Worm (Caenorhabditis elegans): ENCODE measurements around the gene Y71H2B.8.
"Not testable (repeated sequence)": the region's sequence is repeated elsewhere in the genome, so short reads cannot be mapped to it uniquely, and the experiment has no call there.

Y71H2B.8 gene

DNA sequence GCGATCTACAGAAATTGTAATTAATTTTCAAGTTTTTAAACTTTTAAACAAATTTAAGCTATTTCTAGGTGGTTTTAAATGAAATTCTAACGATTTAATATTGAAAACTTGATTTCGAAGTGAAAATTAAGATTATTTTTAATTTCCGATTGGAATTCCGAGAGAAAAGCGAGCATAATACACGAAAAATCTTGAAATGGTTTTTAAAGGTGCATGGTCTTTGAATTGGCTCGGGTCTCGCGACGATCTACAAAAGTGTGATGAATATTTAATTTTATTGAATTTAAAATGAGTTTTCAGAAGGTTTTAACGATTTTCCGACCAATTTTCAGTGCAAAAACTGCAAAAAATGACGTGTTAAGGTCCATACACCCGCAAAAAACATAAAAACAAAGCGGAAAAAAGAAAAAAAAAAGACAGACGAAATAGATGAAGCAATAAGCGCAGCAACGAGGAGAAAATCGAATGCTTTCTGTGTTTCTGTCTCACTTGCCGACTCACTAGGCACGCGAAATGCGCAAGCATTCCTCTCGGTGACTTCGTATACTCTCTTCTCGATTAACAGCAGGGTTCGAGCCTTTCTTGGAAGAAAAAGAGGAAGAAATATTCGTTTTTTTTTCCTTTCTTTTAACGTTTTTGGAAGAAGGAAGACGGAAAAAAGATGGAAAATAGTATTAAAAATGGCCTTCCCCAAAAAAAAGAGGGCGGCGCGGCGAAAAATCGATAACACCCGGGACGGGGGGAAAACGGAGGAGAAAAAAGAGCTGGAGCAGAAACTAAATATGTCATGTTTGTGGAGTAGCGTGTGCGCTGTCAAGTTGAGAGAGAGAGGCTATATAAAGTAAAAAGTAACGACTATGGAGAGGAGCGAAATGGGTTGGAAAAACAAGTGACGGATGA, 2.5 kb upstream of the Y71H2B.8 start:
- no peak for TF ChIP-seq unc-62 (GFP tag; optimal IDR thresholded peaks at IDR 0.05)

DNA sequence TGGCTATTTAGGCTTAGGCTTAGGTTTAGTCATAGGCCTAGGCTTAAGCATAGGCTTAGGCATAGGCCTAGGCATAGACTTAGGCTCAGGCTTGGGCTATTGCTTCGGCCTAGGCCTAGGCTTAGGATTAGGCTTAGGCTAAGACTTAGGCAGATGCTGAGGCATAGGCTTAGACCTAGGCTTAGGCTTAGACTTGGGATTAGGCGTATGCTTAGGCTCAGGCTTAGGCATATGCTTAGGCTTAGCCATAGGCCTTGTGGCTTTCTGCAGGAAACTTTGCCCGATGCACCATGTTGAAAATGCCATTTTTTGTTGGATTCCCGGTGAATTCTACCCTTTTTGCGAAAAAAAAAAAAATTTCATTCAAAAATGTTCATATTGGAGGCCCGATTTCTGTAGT, 1.1 kb upstream of the Y71H2B.8 start:
- no peak for TF ChIP-seq unc-62 (GFP tag; optimal IDR thresholded peaks at IDR 0.05)

DNA sequence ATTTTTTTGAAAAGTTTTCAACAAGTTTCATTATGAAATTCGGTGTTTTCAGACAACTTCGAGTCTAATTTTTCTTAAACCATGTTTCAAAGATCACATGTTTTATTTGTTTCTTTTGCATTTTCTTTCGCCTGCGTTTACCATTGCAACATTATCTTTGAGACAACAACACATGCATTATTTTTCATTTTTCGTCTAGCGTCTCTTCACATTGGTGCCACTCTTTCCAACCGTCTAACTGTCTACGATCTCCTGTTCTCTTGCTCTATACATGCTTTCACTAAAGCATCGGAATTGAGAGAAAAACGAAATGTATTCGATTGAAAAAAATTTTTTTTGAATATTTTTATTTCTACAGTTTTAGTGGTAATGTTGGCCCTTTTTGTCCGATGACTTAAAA, 530 bp upstream of the Y71H2B.8 start:
- TF ChIP-seq unc-62 (GFP tag; optimal IDR thresholded peaks at IDR 0.05): no peak

DNA sequence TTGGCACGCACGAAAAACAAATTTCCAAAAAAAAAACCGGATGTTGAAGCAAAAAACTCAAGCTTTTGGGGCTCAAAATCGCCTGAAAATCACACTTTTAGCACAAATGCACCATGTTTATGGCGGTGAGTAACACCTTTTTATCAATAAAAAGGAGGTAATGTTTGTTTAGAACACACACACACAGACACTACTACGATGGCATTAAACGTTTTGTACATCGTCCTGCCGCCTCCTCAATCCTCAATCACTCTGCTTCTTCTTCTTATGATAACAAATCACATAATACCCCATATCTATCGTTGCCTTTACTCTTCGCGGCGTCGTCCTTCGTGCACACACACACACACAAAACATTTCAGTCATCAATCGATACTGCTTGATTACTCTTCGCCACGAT, 7.1 kb downstream of the Y71H2B.8 start, which contains the start of gene gpa-17:
Gene gpa-17, plus strand, starts transcription at position 363 of the 400 bp plus-strand sequence.
- TF ChIP-seq unc-62 (GFP tag; optimal IDR thresholded peaks at IDR 0.05): no peak

DNA sequence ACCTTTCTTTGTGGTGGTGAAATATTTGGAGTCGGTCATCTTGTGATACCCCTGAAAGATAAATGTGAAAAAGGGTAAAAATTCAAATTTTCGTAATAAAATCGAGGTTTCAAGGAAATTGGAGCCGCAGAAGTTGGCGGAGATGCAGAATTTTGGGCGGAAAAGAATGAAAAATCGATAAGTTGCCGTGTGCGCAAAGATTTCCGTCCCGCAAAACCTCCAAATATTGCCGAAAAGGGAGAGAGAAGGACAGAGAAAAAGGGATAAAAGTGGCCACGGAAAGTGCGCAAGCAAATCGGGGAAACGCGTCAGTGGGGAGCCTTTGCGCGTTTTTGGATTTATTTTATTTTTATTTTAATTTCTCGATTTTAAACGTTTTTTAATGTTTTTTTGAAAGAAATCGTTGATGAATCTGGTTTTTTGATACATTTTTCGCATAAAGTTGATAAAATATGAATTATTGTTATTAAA, 17.9 kb downstream of the Y71H2B.8 start, which contains the start of gene apb-1:
Gene apb-1, minus strand, starts transcription at position 51 of the 471 bp plus-strand sequence.
- no peak for TF ChIP-seq unc-62 (GFP tag; optimal IDR thresholded peaks at IDR 0.05)

DNA sequence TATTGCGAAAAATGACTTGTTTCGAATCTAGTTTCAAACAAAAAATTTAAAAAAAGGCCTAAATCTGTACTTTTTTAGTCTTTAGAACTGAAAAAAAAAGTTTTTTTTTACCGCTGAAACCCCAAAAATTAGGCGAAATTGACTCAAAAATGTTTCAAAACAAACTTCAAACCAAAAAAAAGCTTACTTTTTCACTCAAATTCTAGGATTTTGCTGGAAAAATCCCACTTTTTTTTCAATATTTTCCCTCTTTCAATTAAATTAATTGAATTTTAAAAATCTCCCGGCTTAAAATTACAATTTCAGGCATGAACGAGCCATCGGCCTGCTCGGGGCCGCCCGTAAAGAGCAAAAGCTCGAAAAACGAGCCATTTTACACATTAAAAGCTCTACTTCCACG, 18.7 kb downstream of the Y71H2B.8 start, which contains the start of gene mdt-19:
Gene mdt-19, plus strand, starts transcription at position 301 of the 400 bp plus-strand sequence.
- TF ChIP-seq unc-62 (GFP tag; optimal IDR thresholded peaks at IDR 0.05): no peak

DNA sequence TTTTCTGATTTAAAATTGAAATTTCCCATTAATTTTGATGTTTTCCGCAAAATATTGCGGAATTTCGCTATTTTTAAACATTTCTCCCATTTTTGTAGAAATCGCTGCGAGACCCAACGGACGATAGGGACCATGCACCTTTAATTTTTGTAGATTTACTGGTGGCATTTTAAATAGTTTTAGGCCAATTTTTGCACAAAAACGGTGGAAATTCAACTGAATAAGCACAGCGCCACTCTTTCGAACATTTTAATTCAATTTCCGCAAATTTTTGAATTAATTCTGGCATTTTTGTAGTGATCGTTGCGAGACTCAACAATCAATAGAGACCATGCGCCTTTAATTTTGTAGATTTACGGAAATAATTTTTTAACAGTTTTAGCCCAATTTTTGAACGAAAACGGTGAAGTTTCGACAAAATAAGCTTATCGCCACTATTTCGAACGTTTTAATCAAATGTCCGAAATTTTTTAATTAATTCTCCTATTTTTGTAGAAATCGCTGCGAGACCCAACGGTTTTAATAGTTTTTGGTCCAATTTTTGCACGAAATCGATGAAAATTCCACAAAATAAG, 19.5 kb downstream of the Y71H2B.8 start:
- TF ChIP-seq unc-62 (GFP tag; optimal IDR thresholded peaks at IDR 0.05): no peak

DNA sequence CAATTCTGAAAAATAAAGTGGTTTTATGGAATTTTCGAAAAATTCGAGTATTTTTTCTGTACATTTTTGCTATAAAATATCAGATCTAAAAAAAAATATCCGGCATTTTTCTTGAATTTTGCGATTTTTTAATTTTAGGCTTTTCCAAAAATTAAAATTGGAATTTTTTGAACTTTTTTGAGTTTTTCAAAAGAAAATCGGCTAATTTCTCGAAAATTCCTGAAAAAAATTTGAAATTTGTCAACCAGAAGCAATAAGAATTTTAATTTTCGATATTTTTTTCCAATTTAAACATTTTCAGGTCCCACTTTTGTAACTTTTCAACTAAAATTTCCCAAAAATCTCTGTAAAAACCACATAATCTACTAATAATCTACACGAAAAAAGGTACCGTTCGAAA, 24.6 kb downstream of the Y71H2B.8 start, which contains the start of gene Y71H2B.11:
Gene Y71H2B.11, plus strand, starts transcription at position 301 of the 400 bp plus-strand sequence.
- TF ChIP-seq unc-62 (GFP tag; optimal IDR thresholded peaks at IDR 0.05): no peak

DNA sequence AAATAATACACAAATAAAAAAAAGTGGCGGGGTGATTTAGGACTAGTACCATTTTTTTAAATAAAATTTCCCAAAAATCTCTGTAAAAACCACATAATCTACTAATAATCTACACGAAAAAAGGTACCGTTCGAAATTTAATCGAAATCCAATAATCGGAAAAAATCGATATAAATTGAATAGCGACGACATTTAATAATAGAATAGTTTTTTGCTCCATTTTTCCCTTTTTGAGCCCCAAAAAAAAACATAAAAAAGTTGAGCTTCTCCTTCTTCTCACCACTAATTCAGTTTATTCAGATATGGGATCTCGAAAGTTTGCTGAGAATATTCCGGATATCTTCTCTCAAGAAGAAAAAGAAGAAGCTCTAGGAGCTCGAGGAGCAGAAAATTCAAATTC, 28.6 kb downstream of the Y71H2B.8 start, which contains the start of gene Y71H2B.5:
Gene Y71H2B.5, plus strand, starts transcription at position 301 of the 400 bp plus-strand sequence.
- TF ChIP-seq unc-62 (GFP tag; optimal IDR thresholded peaks at IDR 0.05): not testable (repeated sequence)

DNA sequence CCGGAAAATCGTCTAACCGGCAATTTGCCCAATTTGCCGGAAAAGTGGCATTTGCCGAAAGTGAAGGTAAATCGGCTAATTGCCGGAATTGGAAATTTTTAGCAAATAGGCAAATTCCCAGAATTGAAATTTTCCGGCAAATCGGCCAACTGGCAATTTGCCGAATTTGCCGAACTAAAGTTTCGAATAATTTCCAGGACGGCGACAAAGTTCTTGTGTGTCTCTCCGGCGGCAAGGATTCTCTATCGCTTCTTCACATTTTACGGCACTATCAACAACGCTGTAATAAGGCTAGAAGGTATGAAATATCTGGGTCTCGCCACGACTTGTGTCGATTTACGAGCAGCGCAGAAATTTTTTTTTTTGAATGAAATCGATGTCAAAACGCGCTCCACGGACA, 37.1 kb downstream of the Y71H2B.8 start:
- TF ChIP-seq unc-62 (GFP tag; optimal IDR thresholded peaks at IDR 0.05): no peak

DNA sequence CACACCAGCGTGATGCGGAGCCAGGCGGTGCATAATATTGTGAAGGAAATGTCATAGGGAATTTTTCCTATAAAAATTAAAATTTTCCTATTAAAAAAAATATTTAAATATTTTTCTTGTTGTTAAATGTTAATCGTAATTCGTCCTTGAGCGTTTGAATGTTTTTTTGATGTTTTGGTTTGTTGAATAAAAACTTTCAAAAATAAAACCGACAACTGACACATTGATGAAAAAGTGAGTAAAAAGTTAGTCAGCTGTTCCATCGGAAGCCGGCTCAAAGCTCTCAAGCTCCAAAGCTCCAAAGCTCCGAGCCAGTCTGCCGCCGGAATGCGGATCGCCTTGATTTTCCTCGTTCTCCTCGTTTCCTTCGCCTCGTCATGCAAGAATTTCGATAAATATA, 39.6 kb downstream of the Y71H2B.8 start, which contains the start of gene Y71H2B.4:
Gene Y71H2B.4, plus strand, starts transcription at position 301 of the 400 bp plus-strand sequence.
- no peak for TF ChIP-seq unc-62 (GFP tag; optimal IDR thresholded peaks at IDR 0.05)

DNA sequence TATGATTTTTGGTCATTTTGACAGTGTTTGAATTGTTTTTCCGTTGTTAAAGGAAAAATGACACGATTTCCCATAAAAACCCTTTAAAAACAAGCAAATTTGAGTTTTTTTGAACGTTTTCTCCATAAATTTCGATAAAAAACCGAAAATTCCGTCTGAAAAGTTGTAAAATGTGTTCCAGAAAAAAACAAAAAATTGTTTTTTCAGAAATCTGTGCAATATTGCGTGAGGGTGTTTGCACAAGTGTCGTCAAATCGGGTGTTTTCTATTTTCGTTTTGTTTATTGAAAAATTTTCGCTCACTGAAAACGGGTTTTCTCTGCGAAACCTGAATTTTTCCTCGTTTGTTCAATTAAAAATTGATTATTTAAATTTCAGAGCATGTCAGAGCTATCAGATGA, 40.5 kb downstream of the Y71H2B.8 start, which contains the start of gene ppfr-4:
Gene ppfr-4, plus strand, starts transcription at position 378 of the 400 bp plus-strand sequence.
- TF ChIP-seq unc-62 (GFP tag; optimal IDR thresholded peaks at IDR 0.05): no peak

DNA sequence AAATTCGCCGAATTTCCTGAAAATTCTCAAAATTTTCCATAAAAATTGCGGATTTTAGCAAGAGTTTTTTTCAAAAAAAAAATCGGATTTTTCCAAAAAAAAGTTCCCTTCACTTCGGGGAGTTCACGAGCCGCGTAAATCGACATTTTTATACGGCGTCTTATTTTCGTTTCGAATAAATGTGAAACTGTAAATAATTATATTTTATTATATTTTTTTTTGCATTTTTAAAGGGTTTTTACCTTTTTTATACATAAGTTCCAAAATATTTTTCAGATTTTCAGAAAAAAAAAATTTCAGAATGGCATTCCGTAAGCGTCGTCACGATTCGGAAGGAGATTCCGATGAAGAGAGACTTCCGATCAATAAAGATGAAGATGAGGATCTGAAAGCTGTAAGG, 43.8 kb downstream of the Y71H2B.8 start, which contains the start of gene Y71H2B.2:
Gene Y71H2B.2, plus strand, starts transcription at position 301 of the 400 bp plus-strand sequence.
- TF ChIP-seq unc-62 (GFP tag; optimal IDR thresholded peaks at IDR 0.05): no peak

DNA sequence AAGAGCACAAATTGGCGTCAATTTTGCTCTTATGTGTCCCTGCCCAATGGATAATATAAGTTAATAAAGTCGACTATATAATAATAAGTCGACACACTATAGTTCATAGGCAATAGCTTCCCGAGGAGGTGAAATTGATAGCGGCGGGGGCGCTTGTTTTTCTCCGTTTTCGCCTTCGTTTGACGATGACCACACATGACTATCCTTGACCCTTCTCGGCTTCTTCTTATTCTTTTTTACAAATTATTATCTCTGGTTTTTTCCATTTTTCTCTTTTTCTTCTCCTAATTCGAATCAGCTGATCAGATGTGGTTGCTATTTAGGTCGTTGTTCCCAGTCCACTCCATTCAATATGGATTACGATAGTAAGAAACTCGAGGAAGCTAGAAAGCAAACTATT, 49.6 kb downstream of the Y71H2B.8 start, which contains the start of gene acbp-8:
Gene acbp-8, plus strand, starts transcription at position 324 of the 400 bp plus-strand sequence.
- no peak for TF ChIP-seq unc-62 (GFP tag; optimal IDR thresholded peaks at IDR 0.05)

All from whole organism, dauer.